Fruit fly (Drosophila melanogaster): ENCODE results near the gene Eogt.
A peak's percentile ranks its signal among the peaks of the same experiment; 100 is the strongest.

Eogt gene

dm6 chr2L:2394872-2395271 is 14.0 kb downstream of the Eogt start (continued):
- TF ChIP-seq nmo (GFP tag; optimal IDR thresholded peaks at IDR 0.05): no peak
- TF ChIP-seq PHDP (tag; optimal IDR thresholded peaks at IDR 0.05): peak; percentile 4
- TF ChIP-seq B-H1 (GFP tag; IDR thresholded peaks at IDR 0.05): no peak
- no peak for TF ChIP-seq br (optimal IDR thresholded peaks at IDR 0.05)
- no peak for TF ChIP-seq Spps (tag; optimal IDR thresholded peaks at IDR 0.05)
- TF ChIP-seq CG11504 (tag; optimal IDR thresholded peaks at IDR 0.05): peak; percentile 40
- TF ChIP-seq Eip74EF (GFP tag; optimal IDR thresholded peaks at IDR 0.05): no peak
- no peak for TF ChIP-seq run (tag; optimal IDR thresholded peaks at IDR 0.05)
- TF ChIP-seq ara (GFP tag; IDR thresholded peaks at IDR 0.05): no peak
- TF ChIP-seq mirr (GFP tag; optimal IDR thresholded peaks at IDR 0.05): no peak
- TF ChIP-seq CG33557 (GFP tag; optimal IDR thresholded peaks at IDR 0.05): no peak
- TF ChIP-seq vvl (GFP tag; IDR thresholded peaks at IDR 0.05): peak; percentile 27; the same call in 1 of the 2 replicates
- no peak for TF ChIP-seq Antp (GFP tag; optimal IDR thresholded peaks at IDR 0.05)
- no peak for TF ChIP-seq hb (GFP tag; IDR thresholded peaks at IDR 0.05; ENCODE audit: partially characterized antibody)
- no peak for TF ChIP-seq CG16779 (GFP tag; IDR thresholded peaks at IDR 0.05)
- peak; percentile 16 for TF ChIP-seq CG7556 (GFP tag; optimal IDR thresholded peaks at IDR 0.05)
- TF ChIP-seq HLH4C (GFP tag; IDR thresholded peaks at IDR 0.05; ENCODE audit: partially characterized antibody): no peak
- peak; percentile 36 for TF ChIP-seq CG2678 (tag; optimal IDR thresholded peaks at IDR 0.05)
- no peak for TF ChIP-seq emc (GFP tag; optimal IDR thresholded peaks at IDR 0.05)
- no peak for TF ChIP-seq CkIIα-i1 (GFP tag; IDR thresholded peaks at IDR 0.05)
- TF ChIP-seq CG9817 (tag; optimal IDR thresholded peaks at IDR 0.05): no peak
- no peak for TF ChIP-seq ham (GFP tag; IDR thresholded peaks at IDR 0.05)
- TF ChIP-seq CG10431 (GFP tag; optimal IDR thresholded peaks at IDR 0.05): no peak
- TF ChIP-seq CG15269 (tag; optimal IDR thresholded peaks at IDR 0.05): peak; percentile 3
- TF ChIP-seq Hr78 (GFP tag; optimal IDR thresholded peaks at IDR 0.05): no peak
- no peak for TF ChIP-seq cg (GFP tag; optimal IDR thresholded peaks at IDR 0.05)
- peak; percentile 37 for TF ChIP-seq Sox102F (GFP tag; optimal IDR thresholded peaks at IDR 0.05)
- peak; percentile 47; the same call in 2 of the 3 replicates for TF ChIP-seq row (GFP tag; IDR thresholded peaks at IDR 0.05)
- TF ChIP-seq CG11456 (GFP tag; IDR thresholded peaks at IDR 0.05): no peak
- peak in 1 of 2 experiments; percentile 23 for TF ChIP-seq bsh (GFP tag; optimal IDR thresholded peaks at IDR 0.05)
- TF ChIP-seq sd (tag; optimal IDR thresholded peaks at IDR 0.05): no peak
- no peak for TF ChIP-seq aop (GFP tag; IDR thresholded peaks at IDR 0.05)
- peak; percentile 70 for TF ChIP-seq Med (GFP tag)
- TF ChIP-seq CG2202 (tag; optimal IDR thresholded peaks at IDR 0.05): no peak
- TF ChIP-seq CG43689 (GFP tag; IDR thresholded peaks at IDR 0.05): no peak
- TF ChIP-seq amos (GFP tag; IDR thresholded peaks at IDR 0.05; ENCODE audit: partially characterized antibody): no peak
- TF ChIP-seq gfzf (GFP tag; optimal IDR thresholded peaks at IDR 0.05): no peak
- no peak for TF ChIP-seq nau (GFP tag; optimal IDR thresholded peaks at IDR 0.05)
- peak; percentile 48 for TF ChIP-seq CG18599 (GFP tag; optimal IDR thresholded peaks at IDR 0.05)
- TF ChIP-seq Xrp1 (GFP tag; IDR thresholded peaks at IDR 0.05): 0 out of 2 replicates have a peak, but pooled peaks have one; percentile 9
- TF ChIP-seq jumu (GFP tag; optimal IDR thresholded peaks at IDR 0.05): no peak
- no peak for TF ChIP-seq CG2116 (GFP tag; optimal IDR thresholded peaks at IDR 0.05)
- TF ChIP-seq CG13424 (tag; optimal IDR thresholded peaks at IDR 0.05): peak; percentile 10
- peak; percentile 40 for TF ChIP-seq gem (tag; optimal IDR thresholded peaks at IDR 0.05)
- no peak for TF ChIP-seq BEAF-32 (GFP tag; optimal IDR thresholded peaks at IDR 0.05)
- no peak for TF ChIP-seq zen (tag; optimal IDR thresholded peaks at IDR 0.05)
- no peak for TF ChIP-seq Hr39 (optimal IDR thresholded peaks at IDR 0.05)
- no peak for TF ChIP-seq dysf (GFP tag; IDR thresholded peaks at IDR 0.05)
- TF ChIP-seq CG8290 (GFP tag; optimal IDR thresholded peaks at IDR 0.05): no peak
- TF ChIP-seq CG8290 (tag; optimal IDR thresholded peaks at IDR 0.05): no peak
- no peak for TF ChIP-seq CG32532 (GFP tag; IDR thresholded peaks at IDR 0.05)

Measured in whole organism, embryonic.